In the genomic region with DNA sequence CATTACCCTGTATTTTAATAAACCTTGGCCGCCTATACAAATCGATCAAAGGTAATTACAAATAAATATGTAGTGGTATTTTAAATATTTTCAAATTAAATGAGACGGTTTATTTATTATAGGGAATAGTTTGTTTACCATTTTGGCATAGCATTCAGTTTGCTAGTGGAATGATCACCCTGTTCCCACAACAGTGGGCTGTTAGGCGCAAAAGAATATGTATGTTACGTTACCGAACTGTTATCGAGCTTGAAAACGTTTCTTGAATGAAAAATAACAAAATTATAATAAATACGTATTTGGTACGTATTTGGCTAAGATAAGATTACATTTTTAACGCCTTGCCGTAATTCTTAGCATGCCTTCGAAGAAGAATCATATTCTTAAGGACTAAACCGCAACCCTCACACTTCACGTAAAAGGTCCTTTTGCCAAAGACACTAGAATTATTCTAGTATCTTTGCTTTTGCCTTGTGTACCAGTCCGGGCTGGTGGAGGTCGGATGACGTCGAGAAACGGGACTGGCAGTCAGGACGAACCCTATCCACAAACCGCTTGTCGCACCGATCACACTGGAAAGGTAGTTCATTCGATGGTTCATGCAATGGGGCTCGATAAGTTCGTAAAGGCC, we compare ENCODE assay signal across 4 fruit fly cellular contexts.
TF ChIP-seq lines count a peak whose summit lies in the region.

A gene (minus strand): TSS at position 144 of the 631 bp plus-strand sequence.

- TF ChIP-seq CTCF in whole organism, embryonic (GFP tag; optimal IDR thresholded peaks at IDR 0.05; lab: Kevin White, UChicago) = no peak

TF ChIP-seq in whole organism, adult, 20 proteins besides CTCF, POLR2A, EP300 and RAD21:
- TF ChIP-seq kay (GFP tag; lab: Kevin White, UChicago; ENCODE audit: borderline replicate concordance) = peak; percentile 86
- no peak for TF ChIP-seq CG7045 (GFP tag; optimal IDR thresholded peaks at IDR 0.05; lab: Kevin White, UChicago)
- TF ChIP-seq bab1 (GFP tag; optimal IDR thresholded peaks at IDR 0.05; lab: Kevin White, UChicago) = peak; percentile 32

TF ChIP-seq in whole organism, embryonic, 481 proteins besides CTCF, POLR2A, EP300 and RAD21 (continues in another document):
- TF ChIP-seq CG10274 (GFP tag; optimal IDR thresholded peaks at IDR 0.05; lab: Kevin White, UChicago) (no peak), crp (GFP tag; optimal IDR thresholded peaks at IDR 0.05; lab: Kevin White, UChicago) (peak in 1 of 2 experiments; percentile 27), CG11504 (tag; optimal IDR thresholded peaks at IDR 0.05; lab: Kevin White, UChicago) (no peak), Rfx (GFP tag; IDR thresholded peaks at IDR 0.05; lab: Robert Waterston, UW) (no peak), CG11093 (GFP tag; IDR thresholded peaks at IDR 0.05; lab: Robert Waterston, UW) (no peak), sens (GFP tag; lab: Kevin White, UChicago) (peak; percentile 68), NfI (GFP tag; optimal IDR thresholded peaks at IDR 0.05; lab: Kevin White, UChicago) (peak; percentile 7), CG30020 (tag; optimal IDR thresholded peaks at IDR 0.05; lab: Kevin White, UChicago) (peak; percentile 74), disco-r (GFP tag; optimal IDR thresholded peaks at IDR 0.05; lab: Kevin White, UChicago) (no peak), E2f2 (GFP tag; IDR thresholded peaks at IDR 0.05; lab: Robert Waterston, UW) (peak; percentile 65), phol (tag; optimal IDR thresholded peaks at IDR 0.05; lab: Kevin White, UChicago) (no peak), Dref (GFP tag; IDR thresholded peaks at IDR 0.05; lab: Robert Waterston, UW) (peak; percentile 52), lov (optimal IDR thresholded peaks at IDR 0.05; lab: Kevin White, UChicago) (no peak), lov (GFP tag; IDR thresholded peaks at IDR 0.05; lab: Robert Waterston, UW) (no peak), CG6254 (GFP tag; optimal IDR thresholded peaks at IDR 0.05; lab: Kevin White, UChicago) (peak; percentile 99), CG6654 (GFP tag; optimal IDR thresholded peaks at IDR 0.05; lab: Kevin White, UChicago) (no peak), CG2116 (GFP tag; optimal IDR thresholded peaks at IDR 0.05; lab: Kevin White, UChicago) (peak; percentile 3), CG9437 (GFP tag; optimal IDR thresholded peaks at IDR 0.05; lab: Kevin White, UChicago) (peak; percentile 81), tll (GFP tag; optimal IDR thresholded peaks at IDR 0.05; lab: Kevin White, UChicago) (no peak), pb (GFP tag; optimal IDR thresholded peaks at IDR 0.05; lab: Kevin White, UChicago) (no peak), Lim3 (GFP tag; IDR thresholded peaks at IDR 0.05; lab: Robert Waterston, UW) (no peak), chn (GFP tag; optimal IDR thresholded peaks at IDR 0.05; lab: Kevin White, UChicago) (no peak), az2 (GFP tag; optimal IDR thresholded peaks at IDR 0.05; lab: Kevin White, UChicago) (no peak), unpg (GFP tag; optimal IDR thresholded peaks at IDR 0.05; lab: Kevin White, UChicago) (no peak), YL-1 (GFP tag; optimal IDR thresholded peaks at IDR 0.05; lab: Kevin White, UChicago) (peak; percentile 38), E2f1 (GFP tag; IDR thresholded peaks at IDR 0.05; lab: Robert Waterston, UW) (no peak), pzg (GFP tag; optimal IDR thresholded peaks at IDR 0.05; lab: Kevin White, UChicago) (peak; percentile 36), slp2 (GFP tag; optimal IDR thresholded peaks at IDR 0.05; lab: Kevin White, UChicago) (no peak)

TF ChIP-seq in whole organism, prepupa, 60 proteins besides CTCF, POLR2A, EP300 and RAD21:
- TF ChIP-seq Met (GFP tag; optimal IDR thresholded peaks at IDR 0.05; lab: Kevin White, UChicago) = peak; percentile 17
- no peak for TF ChIP-seq CG10669 (GFP tag; optimal IDR thresholded peaks at IDR 0.05; lab: Kevin White, UChicago)
- TF ChIP-seq esn (GFP tag; optimal IDR thresholded peaks at IDR 0.05; lab: Kevin White, UChicago) = peak; percentile 2
- TF ChIP-seq Hr39 (GFP tag; optimal IDR thresholded peaks at IDR 0.05; lab: Kevin White, UChicago) = no peak
- TF ChIP-seq Eip78C (GFP tag; lab: Kevin White, UChicago) = peak; percentile 51
- TF ChIP-seq CG6854 (GFP tag; optimal IDR thresholded peaks at IDR 0.05; lab: Kevin White, UChicago) = no peak
- TF ChIP-seq fkh (GFP tag; optimal IDR thresholded peaks at IDR 0.05; lab: Kevin White, UChicago) = peak; percentile 74

TF ChIP-seq in whole organism, wandering third instar larva, 38 proteins besides CTCF, POLR2A, EP300 and RAD21:
- peak; percentile 46 for TF ChIP-seq sage (GFP tag; optimal IDR thresholded peaks at IDR 0.05; lab: Kevin White, UChicago)
- no peak for TF ChIP-seq ey (GFP tag; optimal IDR thresholded peaks at IDR 0.05; lab: Kevin White, UChicago)
- TF ChIP-seq brk (GFP tag; optimal IDR thresholded peaks at IDR 0.05; lab: Kevin White, UChicago) = peak; percentile 10
- TF ChIP-seq Hnf4 (GFP tag; optimal IDR thresholded peaks at IDR 0.05; lab: Kevin White, UChicago) = peak; percentile 31
- no peak for TF ChIP-seq Mio (GFP tag; optimal IDR thresholded peaks at IDR 0.05; lab: Kevin White, UChicago)
- peak; percentile 4 for TF ChIP-seq h (GFP tag; optimal IDR thresholded peaks at IDR 0.05; lab: Kevin White, UChicago)
